Worm (Caenorhabditis elegans): Measurements from ENCODE around the gene mrps-11.

Gene mrps-11

ce11 chrV:12449902-12450301 is 44.5 kb downstream of the mrps-11 start, which contains the start of gene C54D10.10:
Gene C54D10.10, minus strand, starts transcription at chrV:12450002.
- TF ChIP-seq zim-3 (tag; optimal IDR thresholded peaks at IDR 0.05) (no peak), rec-8 (tag; optimal IDR thresholded peaks at IDR 0.05) (no peak), ama-1 (optimal IDR thresholded peaks at IDR 0.05) (no peak), ama-1 (GFP tag; optimal IDR thresholded peaks at IDR 0.05) (no peak), xnd-1 (tag; optimal IDR thresholded peaks at IDR 0.05) (no peak), hmg-20 (GFP tag; IDR thresholded peaks at IDR 0.05) (no peak), nhr-80 (tag; optimal IDR thresholded peaks at IDR 0.05) (no peak), rpc-1 (optimal IDR thresholded peaks at IDR 0.05) (no peak), rpc-1 (tag; optimal IDR thresholded peaks at IDR 0.05) (no peak), rcor-1 (GFP tag; IDR thresholded peaks at IDR 0.05) (no peak), K12H6.12 (tag; optimal IDR thresholded peaks at IDR 0.05) (no peak), snpc-3.4 (tag; optimal IDR thresholded peaks at IDR 0.05) (no peak), B0035.1 (tag; optimal IDR thresholded peaks at IDR 0.05) (no peak), F33H1.4 (GFP tag; IDR thresholded peaks at IDR 0.05) (no peak), ztf-28 (GFP tag; IDR thresholded peaks at IDR 0.05) (no peak), mel-28 (tag; optimal IDR thresholded peaks at IDR 0.05; ENCODE audit: borderline replicate concordance) (no peak), madf-8 (GFP tag; conservative IDR thresholded peaks at IDR 0.05) (no peak), Y67H2A.10 (GFP tag; conservative IDR thresholded peaks at IDR 0.05) (no peak), hlh-26 (GFP tag; conservative IDR thresholded peaks at IDR 0.05) (no peak), nfyb-1 (GFP tag; IDR thresholded peaks at IDR 0.05) (no peak), nhr-90 (tag; optimal IDR thresholded peaks at IDR 0.05) (no peak)

- no peak for TF ChIP-seq cebp-2 (GFP tag; IDR thresholded peaks at IDR 0.05)
- no peak for TF ChIP-seq lin-26 (GFP tag; IDR thresholded peaks at IDR 0.05)
- no peak for TF ChIP-seq rpc-1 (optimal IDR thresholded peaks at IDR 0.05)
- no peak for TF ChIP-seq rpc-1 (tag; optimal IDR thresholded peaks at IDR 0.05)
- TF ChIP-seq F23B12.7 (tag; optimal IDR thresholded peaks at IDR 0.05; ENCODE audit: insufficient read depth), result no peak
- no peak for TF ChIP-seq Y56A3A.18 (GFP tag; IDR thresholded peaks at IDR 0.05)
- no peak for TF ChIP-seq madf-8 (GFP tag; conservative IDR thresholded peaks at IDR 0.05)
- TF ChIP-seq F55B11.4 (tag; optimal IDR thresholded peaks at IDR 0.05; ENCODE audit: borderline replicate concordance, insufficient read depth), result no peak
- TF ChIP-seq B0019.2 (GFP tag; conservative IDR thresholded peaks at IDR 0.05), result no peak
- no peak for TF ChIP-seq snpc-1.1 (tag; optimal IDR thresholded peaks at IDR 0.05; ENCODE audit: insufficient read depth)
- no peak for TF ChIP-seq Y95B8A.8 (GFP tag; IDR thresholded peaks at IDR 0.05)
- TF ChIP-seq gei-17 (GFP tag; optimal IDR thresholded peaks at IDR 0.05), result no peak
- TF ChIP-seq lsy-27 (tag; optimal IDR thresholded peaks at IDR 0.05; ENCODE audit: borderline replicate concordance, insufficient read depth), result no peak
Observed at ce11 chrV:12446895-12447294, 47.5 kb downstream of the mrps-11 start, which contains the start of the genes pals-38 and C54D10.9. Gene pals-38, minus strand, starts transcription at chrV:12446995. Gene C54D10.9, plus strand, starts transcription at chrV:12447153.

DNA sequence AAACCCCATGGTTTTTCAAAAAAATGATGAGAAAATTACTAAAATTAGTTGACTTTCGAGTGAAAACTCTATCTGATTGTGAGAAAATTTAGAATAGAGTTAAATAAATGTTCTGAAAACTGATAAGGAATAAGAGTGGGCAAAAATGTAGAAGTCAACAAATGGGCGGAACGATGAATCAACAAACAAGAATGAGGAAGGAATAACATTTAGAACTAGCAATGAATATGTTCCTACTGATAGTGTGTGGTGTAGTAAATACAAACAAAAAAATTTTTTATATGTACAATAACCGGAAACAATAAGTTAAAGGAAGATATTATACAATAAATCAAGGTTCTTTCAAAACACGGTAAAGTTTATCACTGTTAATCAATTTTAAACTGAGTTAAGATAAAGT is 50.7 kb downstream of the mrps-11 start, which contains the start of gene pals-39:
Gene pals-39 (minus strand): TSS at position 101 of the 400 bp plus-strand sequence.
- no peak for TF ChIP-seq ceh-40 (GFP tag; IDR thresholded peaks at IDR 0.05)
- TF ChIP-seq B0035.1 (tag; optimal IDR thresholded peaks at IDR 0.05), result no peak
- TF ChIP-seq ztf-18 (tag; optimal IDR thresholded peaks at IDR 0.05), result no peak
- no peak for TF ChIP-seq lsl-1 (GFP tag; optimal IDR thresholded peaks at IDR 0.05)
- TF ChIP-seq ztf-6 (GFP tag; IDR thresholded peaks at IDR 0.05), result no peak
- no peak for TF ChIP-seq lin-35 (GFP tag; optimal IDR thresholded peaks at IDR 0.05)
- no peak for TF ChIP-seq T07F8.4 (tag; optimal IDR thresholded peaks at IDR 0.05)
